Worm (Caenorhabditis elegans) whole organism, early embryonic: Measurements from ENCODE around the gene C18H7.1.

Experiments
- B0310.2 ChIP-seq: sonication (generic microtip); optimal IDR thresholded peaks from 2 replicates; lab custom pipeline; 2016; ENCODE audit warnings: mild to moderate bottlenecking, missing genetic modification characterization, missing compliant biosample characterization
- F13C5.2 ChIP-seq: sonication (generic microtip); optimal IDR thresholded peaks from 2 replicates; lab custom pipeline; 2017; ENCODE audit warnings: mild to moderate bottlenecking, missing genetic modification characterization, inconsistent platforms, missing compliant biosample characterization
- aly-1 ChIP-seq: sonication (generic microtip); optimal IDR thresholded peaks from 2 replicates; lab custom pipeline; 2016; ENCODE audit warnings: missing genetic modification characterization, missing compliant biosample characterization
- ama-1 ChIP-seq: fragments of 150-350 bp; optimal IDR thresholded peaks from 2 replicates; lab custom pipeline; 2014
- ceh-13 ChIP-seq: fragments of 200-800 bp; sonication (Bioruptor generic); optimal IDR thresholded peaks from 2 replicates; lab custom pipeline; 2018; ENCODE audit warnings: mild to moderate bottlenecking, missing genetic modification characterization, missing compliant biosample characterization
- ceh-36 ChIP-seq: sonication (generic microtip); optimal IDR thresholded peaks from 2 replicates; lab custom pipeline; 2016; ENCODE audit warnings: missing genetic modification characterization, inconsistent platforms, missing compliant biosample characterization
- ets-7 ChIP-seq: sonication (generic microtip); optimal IDR thresholded peaks from 2 replicates; lab custom pipeline; 2016; ENCODE audit warnings: missing genotype, missing genetic modification characterization, missing compliant biosample characterization
- flt-1 ChIP-seq: fragments of 200-800 bp; sonication (Bioruptor generic); IDR thresholded peaks from 2 replicates; pipeline ENCODE4 v1.3.6; 2022; ENCODE audit warnings: missing genetic modification characterization, missing compliant biosample characterization
- hmbx-1 ChIP-seq: sonication (generic microtip); optimal IDR thresholded peaks from 2 replicates; lab custom pipeline; 2016; ENCODE audit warnings: mild to moderate bottlenecking, missing genetic modification characterization, missing compliant biosample characterization
- hmg-4 ChIP-seq: fragments of 200-800 bp; sonication (Bioruptor generic); optimal IDR thresholded peaks from 2 replicates; lab custom pipeline; 2018; ENCODE audit warnings: mild to moderate bottlenecking, missing genetic modification characterization, missing compliant biosample characterization
- hnd-1 ChIP-seq: sonication (generic microtip); optimal IDR thresholded peaks from 2 replicates; lab custom pipeline; 2016; ENCODE audit warnings: missing genetic modification characterization, missing compliant biosample characterization
- pes-1 ChIP-seq: fragments of 200-800 bp; sonication (Bioruptor generic); IDR thresholded peaks from 2 replicates; pipeline ENCODE4 v1.3.6; 2022; ENCODE audit warnings: missing genetic modification reagents, missing genetic modification characterization, missing compliant biosample characterization
- scrt-1 ChIP-seq: fragments of 200-800 bp; sonication (Bioruptor generic); IDR thresholded peaks from 2 replicates; pipeline ENCODE4 v1.3.6; 2022; ENCODE audit warnings: missing genetic modification characterization, missing compliant biosample characterization
- sea-1 ChIP-seq: fragments of 200-800 bp; sonication (Bioruptor generic); conservative IDR thresholded peaks from 2 replicates; pipeline ENCODE4 v1.3.6; 2022; ENCODE audit warnings: missing genetic modification characterization, missing compliant biosample characterization
- tbx-11 ChIP-seq: fragments of 200-800 bp; sonication (Bioruptor generic); IDR thresholded peaks from 2 replicates; pipeline ENCODE4 v1.3.6; 2022; ENCODE audit warnings: missing genetic modification characterization, missing compliant biosample characterization
- tbx-37 ChIP-seq: fragments of 200-800 bp; sonication (Bioruptor generic); conservative IDR thresholded peaks from 2 replicates; pipeline ENCODE4 v1.3.6; 2022; ENCODE audit warnings: missing genetic modification reagents, missing genetic modification characterization, missing compliant biosample characterization
- tra-4 ChIP-seq: sonication (generic microtip); optimal IDR thresholded peaks from 2 replicates; lab custom pipeline; 2017; ENCODE audit warnings: missing genetic modification characterization, missing compliant biosample characterization

C18H7.1 gene

ce11 chrIV:623876-624275, 8.5 kb downstream of the C18H7.1 start:
- TF ChIP-seq ama-1 (lab: Kevin White, UChicago) = no peak
- TF ChIP-seq B0310.2 (tag; lab: Kevin White, UChicago) = no peak
- no peak for TF ChIP-seq F13C5.2 (tag; lab: Kevin White, UChicago)
- no peak for TF ChIP-seq ceh-13
- TF ChIP-seq tra-4 (tag; lab: Kevin White, UChicago) = no peak
- TF ChIP-seq aly-1 (tag; lab: Kevin White, UChicago) = no peak
- TF ChIP-seq tbx-37 (GFP tag; lab: Robert Waterston, UW) = no peak
- TF ChIP-seq hmg-4 (GFP tag; lab: Kevin White, UChicago) = no peak
- no peak for TF ChIP-seq sea-1
- no peak for TF ChIP-seq pes-1 (GFP tag; lab: Robert Waterston, UW)
- no peak for TF ChIP-seq ceh-36 (tag; lab: Kevin White, UChicago)
- no peak for TF ChIP-seq hnd-1 (tag; lab: Kevin White, UChicago)
- no peak for TF ChIP-seq hmbx-1
- TF ChIP-seq ets-7 (tag; lab: Kevin White, UChicago) = no peak
- no peak for TF ChIP-seq tbx-11
- TF ChIP-seq flt-1 (GFP tag; lab: Robert Waterston, UW) = no peak
- TF ChIP-seq scrt-1 (GFP tag; lab: Robert Waterston, UW) = no peak

- TF ChIP-seq ceh-36 (tag; lab: Kevin White, UChicago) = no peak
- TF ChIP-seq hmbx-1 = no peak
- no peak for TF ChIP-seq tbx-11
- no peak for TF ChIP-seq hmg-4 (GFP tag; lab: Kevin White, UChicago)
- TF ChIP-seq sea-1 = no peak
- TF ChIP-seq B0310.2 (tag; lab: Kevin White, UChicago) = no peak
- no peak for TF ChIP-seq ets-7 (tag; lab: Kevin White, UChicago)
- TF ChIP-seq aly-1 (tag; lab: Kevin White, UChicago) = no peak
- TF ChIP-seq tra-4 (tag; lab: Kevin White, UChicago) = no peak
- TF ChIP-seq pes-1 (GFP tag; lab: Robert Waterston, UW) = no peak
- no peak for TF ChIP-seq F13C5.2 (tag; lab: Kevin White, UChicago)
- TF ChIP-seq ama-1 (lab: Kevin White, UChicago) = no peak
- no peak for TF ChIP-seq hnd-1 (tag; lab: Kevin White, UChicago)
- no peak for TF ChIP-seq tbx-37 (GFP tag; lab: Robert Waterston, UW)
Observed at ce11 chrIV:625947-626548, 10.7 kb downstream of the C18H7.1 start.

- TF ChIP-seq F13C5.2 (tag; lab: Kevin White, UChicago) = no peak
- TF ChIP-seq hnd-1 (tag; lab: Kevin White, UChicago) = no peak
- no peak for TF ChIP-seq hmg-4 (GFP tag; lab: Kevin White, UChicago)
- no peak for TF ChIP-seq B0310.2 (tag; lab: Kevin White, UChicago)
- TF ChIP-seq scrt-1 (GFP tag; lab: Robert Waterston, UW) = no peak
- TF ChIP-seq flt-1 (GFP tag; lab: Robert Waterston, UW) = no peak
- TF ChIP-seq tbx-11 = no peak
- TF ChIP-seq ceh-36 (tag; lab: Kevin White, UChicago) = no peak
Observed at ce11 chrIV:627237-627636, 11.9 kb downstream of the C18H7.1 start, which contains the start of gene nhr-76. nhr-76 (plus strand) TSS chrIV:627537.

- TF ChIP-seq ets-7 (tag; lab: Kevin White, UChicago) (no peak), ceh-36 (tag; lab: Kevin White, UChicago) (no peak), tra-4 (tag; lab: Kevin White, UChicago) (no peak), hnd-1 (tag; lab: Kevin White, UChicago) (no peak), pes-1 (GFP tag; lab: Robert Waterston, UW) (no peak), B0310.2 (tag; lab: Kevin White, UChicago) (no peak), hmbx-1 (no peak), tbx-37 (GFP tag; lab: Robert Waterston, UW) (no peak), aly-1 (tag; lab: Kevin White, UChicago) (no peak)
Observed at ce11 chrIV:630598-630997, 15.3 kb downstream of the C18H7.1 start.

ce11 chrIV:631869-632268, 16.5 kb downstream of the C18H7.1 start:
- TF ChIP-seq hmg-4 (GFP tag; lab: Kevin White, UChicago) (no peak), flt-1 (GFP tag; lab: Robert Waterston, UW) (no peak), F13C5.2 (tag; lab: Kevin White, UChicago) (no peak), ama-1 (lab: Kevin White, UChicago) (no peak), hmbx-1 (no peak), tra-4 (tag; lab: Kevin White, UChicago) (no peak), tbx-11 (no peak), scrt-1 (GFP tag; lab: Robert Waterston, UW) (no peak), ceh-13 (no peak), ceh-36 (tag; lab: Kevin White, UChicago) (no peak), hnd-1 (tag; lab: Kevin White, UChicago) (no peak)

ce11 chrIV:633565-633964, 18.2 kb downstream of the C18H7.1 start:
- TF ChIP-seq sea-1 = no peak
- TF ChIP-seq tbx-11 = no peak
- TF ChIP-seq tra-4 (tag; lab: Kevin White, UChicago) = no peak
- TF ChIP-seq aly-1 (tag; lab: Kevin White, UChicago) = no peak
- no peak for TF ChIP-seq hmbx-1
- TF ChIP-seq ama-1 (lab: Kevin White, UChicago) = no peak
- TF ChIP-seq hnd-1 (tag; lab: Kevin White, UChicago) = no peak
- no peak for TF ChIP-seq hmg-4 (GFP tag; lab: Kevin White, UChicago)
- TF ChIP-seq pes-1 (GFP tag; lab: Robert Waterston, UW) = no peak
- TF ChIP-seq ceh-36 (tag; lab: Kevin White, UChicago) = no peak
- no peak for TF ChIP-seq ets-7 (tag; lab: Kevin White, UChicago)
- no peak for TF ChIP-seq ceh-13
- no peak for TF ChIP-seq B0310.2 (tag; lab: Kevin White, UChicago)

- TF ChIP-seq hmbx-1 (no peak), tra-4 (tag; lab: Kevin White, UChicago) (no peak)
Observed at ce11 chrIV:639167-639566, 23.8 kb downstream of the C18H7.1 start.
